Fruit fly (Drosophila melanogaster) whole organism, embryonic: ENCODE results near the gene CG6511.

ENCODE experiments used
- CG15514 ChIP-seq: fragments of 200-800 bp; sonication (Bioruptor generic); optimal IDR thresholded peaks from 3 replicates; lab custom pipeline; 2017; ENCODE audit warnings: missing biosample characterization, missing genetic modification characterization, mild to moderate bottlenecking, moderate library complexity, missing genetic modification reagents
- CG31365 ChIP-seq: fragments of 200-800 bp; sonication (Bioruptor generic); optimal IDR thresholded peaks from 2 replicates; lab custom pipeline; 2018; ENCODE audit warnings: missing biosample characterization, mild to moderate bottlenecking, missing genetic modification characterization
- CG5180 ChIP-seq: fragments of 200-800 bp; sonication (Bioruptor generic); optimal IDR thresholded peaks from 3 replicates; lab custom pipeline; 2017; ENCODE audit warnings: missing biosample characterization, missing genetic modification characterization, mild to moderate bottlenecking, moderate library complexity, missing genetic modification reagents
- D19A ChIP-seq: fragments of 200-800 bp; optimal IDR thresholded peaks from 3 replicates; lab custom pipeline; 2019; ENCODE audit warnings: missing biosample characterization, mild to moderate bottlenecking, missing genetic modification characterization, moderate library complexity
- Poxn ChIP-seq: fragments of 200-800 bp; sonication (Bioruptor generic); IDR thresholded peaks from 2 replicates; pipeline ENCODE4 v1.3.6; 2022; ENCODE audit warnings: missing biosample characterization, missing genetic modification characterization
- Xrp1 ChIP-seq: fragments of 200-800 bp; sonication (Bioruptor generic); IDR thresholded peaks from 2 replicates; pipeline ENCODE4 v1.3.6; 2022; ENCODE audit warnings: missing biosample characterization, missing genetic modification characterization
- abd-A ChIP-seq: fragments of 200-800 bp; sonication (Bioruptor generic); optimal IDR thresholded peaks from 3 replicates; lab custom pipeline; 2019; ENCODE audit warnings: missing biosample characterization, mild to moderate bottlenecking, missing genetic modification characterization, moderate library complexity
- amos ChIP-seq: fragments of 200-800 bp; sonication (Bioruptor generic); IDR thresholded peaks from 2 replicates; pipeline ENCODE4 v1.3.6; 2022; ENCODE audit warnings: missing biosample characterization, missing genetic modification characterization; ENCODE audit not compliant: partially characterized antibody
- pan ChIP-seq, 4 experiments: fragments of >200 bp in 3 of 4; fragments of 200-800 bp in 1 of 4; sonication (Bioruptor generic) in 1 of 4; optimal IDR thresholded peaks in 3 of 4; IDR thresholded peaks in 1 of 4; 2 replicates each; pipeline versions ENCODE4 v1.3.6 to Lab custom; 2017 to 2022; ENCODE audit warnings: missing biosample characterization in 2 of 4, missing genetic modification characterization in 2 of 4, mixed read lengths in 1 of 4
- slp2 ChIP-seq: fragments of 200-800 bp; sonication (Bioruptor generic); optimal IDR thresholded peaks from 2 replicates; lab custom pipeline; 2016; ENCODE audit warnings: missing biosample characterization, missing genetic modification characterization
- so ChIP-seq: fragments of 200-800 bp; sonication (Bioruptor generic); IDR thresholded peaks from 3 replicates; pipeline ENCODE4 v1.3.6; 2022; ENCODE audit warnings: missing biosample characterization, missing genetic modification characterization
- tin ChIP-seq: fragments of 200-800 bp; sonication (Bioruptor generic); optimal IDR thresholded peaks from 3 replicates; lab custom pipeline; 2016; ENCODE audit warnings: missing biosample characterization, missing genetic modification characterization

DNA sequence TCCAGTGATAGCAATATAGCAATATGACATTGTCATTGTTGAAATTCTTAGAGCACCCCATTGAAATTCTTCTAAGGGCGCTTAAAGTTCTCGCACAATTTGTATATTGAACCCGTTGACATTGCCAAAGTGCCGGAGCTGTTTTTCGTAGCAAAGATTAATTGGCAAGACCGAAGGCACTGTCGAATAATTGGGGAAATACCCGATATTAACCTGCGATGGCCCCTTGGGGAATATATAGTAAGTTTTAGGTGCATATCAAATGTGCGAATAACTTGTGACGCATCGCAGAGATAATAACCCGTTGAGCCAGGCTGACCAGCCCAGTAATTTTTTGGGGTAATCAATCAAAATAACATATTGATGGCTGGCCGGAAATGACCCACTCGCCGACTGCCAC, 34.5 kb upstream of the CG6511 start:
- TF ChIP-seq CG31365 (no peak), D19A (tag; lab: Kevin White, UChicago) (no peak), pan (optimal IDR thresholded peaks at IDR 0.05; lab: Kevin White, UChicago) (no peak), pan (GFP tag; optimal IDR thresholded peaks at IDR 0.05 in 1 of 2, IDR thresholded peaks at IDR 0.05 in 1 of 2) (no peak), CG15514 (GFP tag; lab: Kevin White, UChicago) (no peak), Xrp1 (GFP tag; lab: Robert Waterston, UW) (no peak), amos (GFP tag; lab: Robert Waterston, UW) (no peak), so (GFP tag; lab: Robert Waterston, UW) (no peak), Poxn (no peak), slp2 (no peak), CG5180 (GFP tag; lab: Kevin White, UChicago) (no peak), tin (GFP tag; lab: Kevin White, UChicago) (no peak), abd-A (tag; lab: Kevin White, UChicago) (no peak)
